Worm (Caenorhabditis elegans): ENCODE measurements around the gene F56B3.11.

DNA sequence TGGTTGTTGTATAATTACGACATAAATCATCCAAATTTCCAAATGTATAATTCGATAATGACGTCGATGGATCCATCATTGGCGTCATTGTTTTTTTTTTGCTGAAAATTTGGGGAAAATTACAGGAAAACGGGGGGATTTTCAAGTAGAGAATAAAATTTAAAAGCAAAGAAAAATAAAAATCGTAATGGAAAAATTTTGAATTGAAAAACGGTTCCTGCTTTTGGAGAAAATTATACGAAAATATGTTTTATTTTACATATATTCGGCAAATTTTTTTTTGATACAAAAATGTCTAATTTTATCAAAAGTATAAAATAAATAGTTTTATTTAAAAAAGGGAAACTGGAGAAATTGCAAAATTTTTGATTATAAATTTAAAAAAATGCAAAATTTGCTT, 28.5 kb upstream of the F56B3.11 start, which contains the start of gene zipt-15:
- TF ChIP-seq mdl-1 (tag; optimal IDR thresholded peaks at IDR 0.05) (no peak), R02D3.7 (tag; optimal IDR thresholded peaks at IDR 0.05) (no peak), ceh-9 (tag; optimal IDR thresholded peaks at IDR 0.05) (no peak), lin-39 (tag; optimal IDR thresholded peaks at IDR 0.05) (no peak), elt-1 (tag; optimal IDR thresholded peaks at IDR 0.05) (no peak), lin-15B (tag; optimal IDR thresholded peaks at IDR 0.05) (no peak), nhr-76 (tag; optimal IDR thresholded peaks at IDR 0.05) (no peak), zag-1 (tag; optimal IDR thresholded peaks at IDR 0.05) (no peak), snpc-4 (tag; optimal IDR thresholded peaks at IDR 0.05) (no peak), jun-1 (tag; optimal IDR thresholded peaks at IDR 0.05) (no peak), nhr-25 (tag; optimal IDR thresholded peaks at IDR 0.05) (no peak), ceh-16 (tag; optimal IDR thresholded peaks at IDR 0.05) (no peak), tbx-2 (tag; optimal IDR thresholded peaks at IDR 0.05) (no peak), nhr-67 (tag; optimal IDR thresholded peaks at IDR 0.05) (no peak)

Data from whole organism, L3 larva.